Worm (Caenorhabditis elegans): Measurements from ENCODE around the gene W02B12.1.

DNA sequence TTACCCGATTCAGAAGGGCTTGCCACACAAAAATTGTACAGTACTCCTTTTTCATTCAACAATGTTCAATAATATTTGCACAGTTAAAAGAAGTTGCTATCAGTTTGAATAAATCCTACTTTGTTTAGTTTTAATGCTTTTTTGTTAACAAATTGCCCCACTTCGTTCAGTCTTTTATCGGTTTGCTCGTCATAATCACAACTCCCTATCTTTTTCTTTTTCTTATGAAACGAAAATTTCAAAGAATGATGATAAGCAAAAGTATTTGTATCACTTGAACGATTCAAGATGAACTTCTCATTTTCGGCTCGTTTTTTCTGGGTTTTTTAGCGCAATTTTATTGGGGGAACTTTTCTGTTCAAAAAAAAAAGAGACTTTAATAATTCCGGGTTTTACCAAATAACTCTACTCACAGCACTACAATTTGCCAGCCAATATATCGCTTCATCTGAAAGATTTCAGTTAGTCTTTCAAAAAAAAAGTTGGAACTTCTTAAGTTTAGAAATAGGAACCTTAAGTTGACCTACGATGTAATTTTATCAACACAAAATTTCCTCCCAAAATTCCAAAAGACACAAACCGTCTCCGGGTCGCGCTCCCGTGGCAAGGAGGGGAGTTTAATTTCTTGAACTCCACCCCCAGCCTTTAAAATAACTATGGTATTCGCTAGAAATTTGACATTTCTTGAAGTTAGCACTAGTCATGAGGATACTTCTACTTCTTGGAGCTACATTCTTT lies 24.1 kb upstream of the W02B12.1 start, which contains the start of gene C05D12.3:
- TF ChIP-seq ceh-13 (GFP tag; optimal IDR thresholded peaks at IDR 0.05) (no peak), ama-1 (optimal IDR thresholded peaks at IDR 0.05) (no peak), flt-1 (GFP tag; IDR thresholded peaks at IDR 0.05) (no peak), ets-7 (tag; optimal IDR thresholded peaks at IDR 0.05) (no peak), tbx-37 (GFP tag; conservative IDR thresholded peaks at IDR 0.05) (no peak), ceh-36 (tag; optimal IDR thresholded peaks at IDR 0.05) (no peak), F13C5.2 (tag; optimal IDR thresholded peaks at IDR 0.05) (no peak), hnd-1 (tag; optimal IDR thresholded peaks at IDR 0.05) (no peak)

Data from whole organism, early embryonic.